Fruit fly (Drosophila melanogaster): ENCODE data around the gene CG9592.

The CG9592 gene

DNA sequence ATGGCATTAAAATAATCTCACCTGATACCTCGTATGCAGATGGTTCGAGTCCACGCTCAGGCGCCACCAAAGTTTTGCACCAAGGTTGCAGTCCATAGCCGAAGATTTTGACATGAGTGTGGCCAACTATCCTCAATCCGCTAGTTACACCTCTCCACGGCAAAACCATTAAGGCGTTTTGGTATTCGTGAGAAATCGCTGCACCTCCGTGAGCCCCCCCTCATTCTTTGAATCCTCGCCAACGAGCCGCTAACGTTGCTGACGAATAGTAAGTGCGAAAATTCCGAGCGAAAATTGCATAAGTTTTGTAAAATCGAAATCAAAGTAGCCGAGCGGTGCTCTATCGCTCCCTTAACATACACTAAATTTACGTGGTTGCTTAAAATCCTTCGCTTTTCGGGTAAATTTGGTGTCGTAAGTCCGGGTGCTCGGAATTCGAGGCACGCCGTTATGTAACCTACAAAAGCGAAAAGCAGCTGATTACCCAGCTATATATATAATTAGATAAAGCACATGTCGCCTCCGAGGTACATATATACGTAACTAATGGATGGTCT is 19.9 kb downstream of the CG9592 start, which contains the start of gene Mpcp2 (continued):
- TF ChIP-seq CG4820 (GFP tag; optimal IDR thresholded peaks at IDR 0.05) (no peak), CkIIα-i1 (GFP tag; IDR thresholded peaks at IDR 0.05) (no peak), Six4 (GFP tag; optimal IDR thresholded peaks at IDR 0.05) (no peak), CG3847 (GFP tag; IDR thresholded peaks at IDR 0.05) (peak; percentile 85), Abd-B (GFP tag; optimal IDR thresholded peaks at IDR 0.05) (peak; percentile 65), bcd (GFP tag; optimal IDR thresholded peaks at IDR 0.05) (peak; percentile 55), wek (GFP tag; optimal IDR thresholded peaks at IDR 0.05) (peak; percentile 59), vvl (GFP tag; IDR thresholded peaks at IDR 0.05) (peak; percentile 60), CG9876 (GFP tag; optimal IDR thresholded peaks at IDR 0.05) (peak; percentile 24), NFAT (GFP tag; IDR thresholded peaks at IDR 0.05) (no peak), CG11085 (GFP tag; IDR thresholded peaks at IDR 0.05) (no peak), Drgx (GFP tag; IDR thresholded peaks at IDR 0.05) (no peak), CG2712 (tag; optimal IDR thresholded peaks at IDR 0.05) (peak; percentile 73), CG7745 (tag; optimal IDR thresholded peaks at IDR 0.05) (peak; percentile 23), Dref (GFP tag; IDR thresholded peaks at IDR 0.05) (no peak), CG14860 (GFP tag; IDR thresholded peaks at IDR 0.05; ENCODE audit: partially characterized antibody) (no peak), CG12104 (GFP tag; optimal IDR thresholded peaks at IDR 0.05) (no peak), tna (GFP tag; IDR thresholded peaks at IDR 0.05; ENCODE audit: partially characterized antibody) (peak; percentile 40; the same call in 1 of the 2 replicates), CG4360 (GFP tag; IDR thresholded peaks at IDR 0.05) (no peak), Atf-2 (GFP tag; optimal IDR thresholded peaks at IDR 0.05) (no peak), psq (GFP tag; optimal IDR thresholded peaks at IDR 0.05) (no peak), ERR (GFP tag; optimal IDR thresholded peaks at IDR 0.05) (peak; percentile 33), CG33213 (GFP tag; optimal IDR thresholded peaks at IDR 0.05) (peak; percentile 71), Dll (GFP tag; IDR thresholded peaks at IDR 0.05; ENCODE audit: partially characterized antibody) (0 out of 4 replicates have a peak, but pooled peaks have one; percentile 39), stc (GFP tag; IDR thresholded peaks at IDR 0.05) (peak; percentile 13; the same call in 1 of the 2 replicates), her (GFP tag; optimal IDR thresholded peaks at IDR 0.05) (peak; percentile 68), Lim3 (GFP tag; IDR thresholded peaks at IDR 0.05) (no peak), CG3281 (GFP tag; optimal IDR thresholded peaks at IDR 0.05) (peak; percentile 30), fu2 (GFP tag; optimal IDR thresholded peaks at IDR 0.05) (peak; percentile 6), CG4282 (GFP tag; optimal IDR thresholded peaks at IDR 0.05) (peak; percentile 15), Atf6 (GFP tag; IDR thresholded peaks at IDR 0.05) (0 out of 2 replicates have a peak, but pooled peaks have one; percentile 26), exex (tag; optimal IDR thresholded peaks at IDR 0.05) (peak; percentile 57), CG6813 (GFP tag; optimal IDR thresholded peaks at IDR 0.05) (no peak), HLH3B (GFP tag; IDR thresholded peaks at IDR 0.05) (no peak), CG17802 (tag; optimal IDR thresholded peaks at IDR 0.05) (no peak), CrebB (tag; optimal IDR thresholded peaks at IDR 0.05) (peak; percentile 71), CHES-1-like (GFP tag; optimal IDR thresholded peaks at IDR 0.05) (peak; percentile 56), eyg (GFP tag; optimal IDR thresholded peaks at IDR 0.05) (no peak), HmgD (GFP tag; optimal IDR thresholded peaks at IDR 0.05) (peak; percentile 57), CG10959 (GFP tag; IDR thresholded peaks at IDR 0.05) (no peak), CG18599 (GFP tag; optimal IDR thresholded peaks at IDR 0.05) (peak; percentile 37), CG31365 (tag; optimal IDR thresholded peaks at IDR 0.05) (peak; percentile 17), Atf3 (GFP tag; optimal IDR thresholded peaks at IDR 0.05) (no peak), CG7987 (GFP tag; optimal IDR thresholded peaks at IDR 0.05) (peak; percentile 89), ap (GFP tag; IDR thresholded peaks at IDR 0.05) (no peak), pb (GFP tag; optimal IDR thresholded peaks at IDR 0.05) (no peak), CG17385 (GFP tag; optimal IDR thresholded peaks at IDR 0.05) (peak; percentile 28), nom (GFP tag; optimal IDR thresholded peaks at IDR 0.05) (peak; percentile 55), toy (GFP tag; IDR thresholded peaks at IDR 0.05) (no peak), CG15514 (GFP tag; optimal IDR thresholded peaks at IDR 0.05) (peak; percentile 86), Antp (GFP tag; optimal IDR thresholded peaks at IDR 0.05) (no peak)

Data from whole organism, embryonic.